Fruit fly (Drosophila melanogaster) whole organism, embryonic: ENCODE results near the gene CG14803.

Source experiments
- Adf1 ChIP-seq: fragments of 200-800 bp; sonication (Bioruptor generic); IDR thresholded peaks from 2 replicates; pipeline ENCODE4 v1.3.6; 2022; ENCODE audit warnings: missing biosample characterization, missing genetic modification characterization
- Atf6 ChIP-seq: fragments of 200-800 bp; sonication (Bioruptor generic); IDR thresholded peaks from 2 replicates; pipeline ENCODE4 v1.3.6; 2022; ENCODE audit warnings: missing biosample characterization, missing genetic modification characterization
- BEAF-32 ChIP-seq: fragments of 200-800 bp; sonication (Bioruptor generic); optimal IDR thresholded peaks from 3 replicates; lab custom pipeline; 2017; ENCODE audit warnings: missing biosample characterization, missing genetic modification characterization, mild to moderate bottlenecking, moderate library complexity, missing genetic modification reagents
- Bdp1 ChIP-seq: fragments of 200-800 bp; sonication (Bioruptor generic); optimal IDR thresholded peaks from 3 replicates; lab custom pipeline; 2016; ENCODE audit warnings: missing biosample characterization, missing genetic modification characterization
- Bteb2 ChIP-seq: fragments of 200-800 bp; sonication (Bioruptor generic); optimal IDR thresholded peaks from 2 replicates; lab custom pipeline; 2016; ENCODE audit warnings: missing biosample characterization, missing genetic modification characterization
- CG12155 ChIP-seq: fragments of 200-800 bp; sonication (Bioruptor generic); optimal IDR thresholded peaks from 3 replicates; lab custom pipeline; 2016; ENCODE audit warnings: missing biosample characterization, missing genetic modification characterization
- CG12769 ChIP-seq: fragments of 200-800 bp; sonication (Bioruptor generic); optimal IDR thresholded peaks from 2 replicates; lab custom pipeline; 2019; ENCODE audit warnings: missing biosample characterization, mild to moderate bottlenecking, missing genetic modification characterization, moderate library complexity
- CG14667 ChIP-seq: fragments of 200-800 bp; sonication (Bioruptor generic); IDR thresholded peaks from 2 replicates; pipeline ENCODE4 v1.3.6; 2022; ENCODE audit warnings: missing biosample characterization, missing genetic modification characterization
- CG16815 ChIP-seq: fragments of 200-800 bp; sonication (Bioruptor generic); optimal IDR thresholded peaks from 3 replicates; lab custom pipeline; 2017; ENCODE audit warnings: missing biosample characterization, mild to moderate bottlenecking, missing genetic modification characterization
- CG17568 ChIP-seq: fragments of 200-800 bp; sonication (Bioruptor generic); optimal IDR thresholded peaks from 2 replicates; lab custom pipeline; 2018; ENCODE audit warnings: missing biosample characterization, mild to moderate bottlenecking, missing genetic modification characterization, moderate library complexity
- CG2712 ChIP-seq: fragments of 200-800 bp; optimal IDR thresholded peaks from 3 replicates; lab custom pipeline; 2019; ENCODE audit warnings: missing biosample characterization, mild to moderate bottlenecking, missing genetic modification characterization, moderate library complexity
- CG34224 ChIP-seq: fragments of 200-800 bp; sonication (Bioruptor generic); IDR thresholded peaks from 3 replicates; pipeline ENCODE4 v1.3.6; 2022; ENCODE audit warnings: missing biosample characterization, missing genetic modification characterization; ENCODE audit not compliant: partially characterized antibody
- CG34422 ChIP-seq: fragments of 200-800 bp; sonication (Bioruptor generic); IDR thresholded peaks from 3 replicates; pipeline ENCODE4 v1.3.6; 2022; ENCODE audit warnings: missing biosample characterization, missing genetic modification characterization
- CG6254 ChIP-seq: fragments of 200-800 bp; sonication (Bioruptor generic); optimal IDR thresholded peaks from 3 replicates; lab custom pipeline; 2017; ENCODE audit warnings: mild to moderate bottlenecking, missing biosample characterization, missing genetic modification reagents, missing genetic modification characterization
- CG6791 ChIP-seq: fragments of 200-800 bp; sonication (Bioruptor generic); IDR thresholded peaks from 3 replicates; pipeline ENCODE4 v1.3.6; 2022; ENCODE audit warnings: missing biosample characterization, missing genetic modification characterization; ENCODE audit not compliant: partially characterized antibody
- CG7372 ChIP-seq: fragments of 200-800 bp; sonication (Bioruptor generic); IDR thresholded peaks from 2 replicates; pipeline ENCODE4 v1.3.6; 2022; ENCODE audit warnings: missing biosample characterization, missing genetic modification characterization
- CG7839 ChIP-seq: fragments of 200-800 bp; sonication (Bioruptor generic); optimal IDR thresholded peaks from 3 replicates; lab custom pipeline; 2018; ENCODE audit warnings: missing biosample characterization, mild to moderate bottlenecking, missing genetic modification characterization, moderate library complexity
- CG7928 ChIP-seq: fragments of 200-800 bp; sonication (Bioruptor generic); optimal IDR thresholded peaks from 2 replicates; lab custom pipeline; 2017; ENCODE audit warnings: missing biosample characterization, mild to moderate bottlenecking, missing genetic modification characterization
- CG8478 ChIP-seq: fragments of >200 bp; optimal IDR thresholded peaks from 2 replicates; lab custom pipeline; 2018
- CG9817 ChIP-seq: fragments of 200-800 bp; sonication (Bioruptor generic); optimal IDR thresholded peaks from 2 replicates; lab custom pipeline; 2018; ENCODE audit warnings: missing biosample characterization, mild to moderate bottlenecking, missing genetic modification characterization, moderate library complexity
- Deaf1 ChIP-seq: fragments of 200-800 bp; optimal IDR thresholded peaks from 3 replicates; lab custom pipeline; 2019; ENCODE audit warnings: missing biosample characterization, mild to moderate bottlenecking, missing genetic modification characterization, moderate library complexity
- Dip3 ChIP-seq: fragments of 200-800 bp; sonication (Bioruptor generic); optimal IDR thresholded peaks from 3 replicates; lab custom pipeline; 2016; ENCODE audit warnings: missing biosample characterization, missing genetic modification characterization
- Doc3 ChIP-seq: fragments of 200-800 bp; sonication (Bioruptor generic); IDR thresholded peaks from 3 replicates; pipeline ENCODE4 v1.3.6; 2022; ENCODE audit warnings: missing biosample characterization, missing genetic modification characterization; ENCODE audit not compliant: partially characterized antibody
- Fer2 ChIP-seq: fragments of 200-800 bp; sonication (Bioruptor generic); optimal IDR thresholded peaks from 2 replicates; lab custom pipeline; 2018; ENCODE audit warnings: missing biosample characterization, mild to moderate bottlenecking, missing genetic modification characterization, moderate library complexity
- Gug ChIP-seq: fragments of 200-800 bp; sonication (Bioruptor generic); IDR thresholded peaks from 4 replicates; pipeline ENCODE4 v1.3.6; 2022; ENCODE audit warnings: missing biosample characterization, missing genetic modification characterization
- HLH3B ChIP-seq: fragments of 200-800 bp; sonication (Bioruptor generic); IDR thresholded peaks from 2 replicates; pipeline ENCODE4 v1.3.6; 2022; ENCODE audit warnings: missing biosample characterization, missing genetic modification characterization
- HLH54F ChIP-seq: fragments of 200-800 bp; sonication (Bioruptor generic); optimal IDR thresholded peaks from 3 replicates; lab custom pipeline; 2016; ENCODE audit warnings: missing biosample characterization, missing genetic modification characterization
- HmgZ ChIP-seq: fragments of 200-800 bp; sonication (Bioruptor generic); optimal IDR thresholded peaks from 2 replicates; lab custom pipeline; 2018; ENCODE audit warnings: missing biosample characterization, mild to moderate bottlenecking, missing genetic modification characterization
- Scr ChIP-seq: fragments of 200-800 bp; sonication (Bioruptor generic); IDR thresholded peaks from 2 replicates; pipeline ENCODE4 v1.3.6; 2022; ENCODE audit warnings: missing biosample characterization, missing genetic modification characterization; ENCODE audit not compliant: partially characterized antibody
- Side ChIP-seq: fragments of 200-800 bp; sonication (Bioruptor generic); optimal IDR thresholded peaks from 2 replicates; lab custom pipeline; 2016; ENCODE audit warnings: missing biosample characterization, missing genetic modification characterization
- abd-A ChIP-seq: fragments of 200-800 bp; sonication (Bioruptor generic); optimal IDR thresholded peaks from 3 replicates; lab custom pipeline; 2019; ENCODE audit warnings: missing biosample characterization, mild to moderate bottlenecking, missing genetic modification characterization, moderate library complexity
- al ChIP-seq: fragments of 200-800 bp; sonication (Bioruptor generic); IDR thresholded peaks from 2 replicates; pipeline ENCODE4 v1.3.6; 2022; ENCODE audit warnings: missing biosample characterization, missing genetic modification characterization
- ara ChIP-seq: fragments of 200-800 bp; sonication (Bioruptor generic); IDR thresholded peaks from 2 replicates; pipeline ENCODE4 v1.3.6; 2022; ENCODE audit warnings: missing biosample characterization, missing genetic modification characterization
- dimm ChIP-seq: fragments of 200-800 bp; sonication (Bioruptor generic); IDR thresholded peaks from 2 replicates; pipeline ENCODE4 v1.3.6; 2022; ENCODE audit warnings: missing biosample characterization, missing genetic modification characterization
- dysf ChIP-seq: fragments of 200-800 bp; sonication (Bioruptor generic); IDR thresholded peaks from 3 replicates; pipeline ENCODE4 v1.3.6; 2022; ENCODE audit warnings: missing biosample characterization, missing genetic modification characterization
- esg ChIP-seq: fragments of 200-800 bp; sonication (Bioruptor generic); conservative IDR thresholded peaks from 2 replicates; pipeline ENCODE4 v1.3.6; 2022; ENCODE audit warnings: missing biosample characterization, missing genetic modification characterization
- ewg ChIP-seq: fragments of 200-800 bp; sonication (Bioruptor generic); optimal IDR thresholded peaks from 3 replicates; lab custom pipeline; 2017; ENCODE audit warnings: mild to moderate bottlenecking, missing biosample characterization, missing genetic modification reagents, missing genetic modification characterization
- exex ChIP-seq: fragments of 200-800 bp; sonication (Bioruptor generic); optimal IDR thresholded peaks from 4 replicates; lab custom pipeline; 2018; ENCODE audit warnings: missing biosample characterization, mild to moderate bottlenecking, missing genetic modification characterization, moderate library complexity
- gfzf ChIP-seq: fragments of 200-800 bp; sonication (Bioruptor generic); optimal IDR thresholded peaks from 2 replicates; lab custom pipeline; 2016; ENCODE audit warnings: missing biosample characterization, mild to moderate bottlenecking, missing genetic modification characterization, moderate library complexity
- h ChIP-seq: fragments of >200 bp; optimal IDR thresholded peaks from 2 replicates; lab custom pipeline; 2017
- jigr1 ChIP-seq: fragments of 200-800 bp; sonication (Bioruptor generic); IDR thresholded peaks from 3 replicates; pipeline ENCODE4 v1.3.6; 2022; ENCODE audit warnings: missing biosample characterization, missing genetic modification characterization
- kah ChIP-seq: fragments of 200-800 bp; sonication (Bioruptor generic); optimal IDR thresholded peaks from 2 replicates; lab custom pipeline; 2018; ENCODE audit warnings: missing biosample characterization, mild to moderate bottlenecking, missing genetic modification characterization
- lbe ChIP-seq: fragments of 200-800 bp; sonication (Bioruptor generic); optimal IDR thresholded peaks from 2 replicates; lab custom pipeline; 2016; ENCODE audit warnings: missing biosample characterization, mild to moderate bottlenecking, missing genetic modification characterization
- oc ChIP-seq: fragments of 200-800 bp; sonication (Bioruptor generic); optimal IDR thresholded peaks from 2 replicates; lab custom pipeline; 2018; ENCODE audit warnings: missing biosample characterization, mild to moderate bottlenecking, missing genetic modification characterization, moderate library complexity
- pnt ChIP-seq: fragments of 200-800 bp; sonication (Bioruptor generic); optimal IDR thresholded peaks from 3 replicates; lab custom pipeline; 2016; ENCODE audit warnings: missing biosample characterization, missing genetic modification characterization
- pros ChIP-seq: fragments of 200-800 bp; sonication (Bioruptor generic); optimal IDR thresholded peaks from 3 replicates; lab custom pipeline; 2019; ENCODE audit warnings: missing biosample characterization, mild to moderate bottlenecking, missing genetic modification characterization, moderate library complexity
- repo ChIP-seq: fragments of 200-800 bp; sonication (Bioruptor generic); optimal IDR thresholded peaks from 2 replicates; lab custom pipeline; 2016; ENCODE audit warnings: missing biosample characterization, missing genetic modification characterization
- run ChIP-seq: fragments of 200-800 bp; sonication (Bioruptor generic); optimal IDR thresholded peaks from 3 replicates; lab custom pipeline; 2018; ENCODE audit warnings: missing biosample characterization, mild to moderate bottlenecking, missing genetic modification characterization
- tgo ChIP-seq: fragments of 200-800 bp; sonication (Bioruptor generic); IDR thresholded peaks from 3 replicates; pipeline ENCODE4 v1.3.6; 2022; ENCODE audit warnings: missing biosample characterization, missing genetic modification characterization
- tna ChIP-seq: fragments of 200-800 bp; sonication (Bioruptor generic); IDR thresholded peaks from 2 replicates; pipeline ENCODE4 v1.3.6; 2022; ENCODE audit warnings: missing biosample characterization, missing genetic modification characterization; ENCODE audit not compliant: partially characterized antibody
- toy ChIP-seq: fragments of 200-800 bp; sonication (Bioruptor generic); IDR thresholded peaks from 2 replicates; pipeline ENCODE4 v1.3.6; 2022; ENCODE audit warnings: missing biosample characterization, missing genetic modification characterization
- vfl ChIP-seq: fragments of 200-800 bp; sonication (Bioruptor generic); optimal IDR thresholded peaks from 2 replicates; lab custom pipeline; 2016; ENCODE audit warnings: missing biosample characterization, missing genetic modification characterization

Gene CG14803

DNA sequence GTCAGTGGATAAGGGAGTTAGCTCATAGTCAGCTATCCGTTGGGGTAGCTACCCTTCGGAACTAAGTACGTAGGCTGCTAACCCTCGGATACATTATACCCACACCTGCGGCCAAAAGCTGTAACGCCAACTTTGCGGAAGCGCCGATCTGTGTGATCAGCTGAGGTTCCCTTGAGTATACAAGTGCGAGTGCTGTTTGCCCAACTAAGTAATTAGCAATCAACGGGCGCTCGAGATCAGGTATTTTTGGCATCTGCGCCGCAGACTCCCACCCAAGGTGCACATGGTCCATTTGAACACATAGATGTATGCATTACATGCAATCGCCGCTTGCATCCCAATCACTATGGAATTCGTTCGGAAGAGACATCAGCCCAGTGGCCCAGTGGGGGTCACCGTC lies 14.6 kb upstream of the CG14803 start (continued):
- TF ChIP-seq kah (GFP tag; lab: Kevin White, UChicago), result no peak
- no peak for TF ChIP-seq oc (tag; lab: Kevin White, UChicago)
- TF ChIP-seq CG8478 (lab: Kevin White, UChicago), result no peak
- TF ChIP-seq Scr (GFP tag; lab: Robert Waterston, UW), result no peak
- TF ChIP-seq Side, result peak; percentile 60
- TF ChIP-seq run, result peak; percentile 17
- peak; percentile 11 for TF ChIP-seq HLH54F (GFP tag; lab: Kevin White, UChicago)
- TF ChIP-seq CG7928 (GFP tag; lab: Kevin White, UChicago), result peak; percentile 53
- no peak for TF ChIP-seq BEAF-32 (GFP tag; lab: Kevin White, UChicago)
- TF ChIP-seq CG9817 (tag; lab: Kevin White, UChicago), result peak; percentile 40
- TF ChIP-seq CG2712 (tag; lab: Kevin White, UChicago), result no peak
- 0 out of 2 replicates have a peak, but pooled peaks have one; percentile 14 for TF ChIP-seq CG7372
- no peak for TF ChIP-seq CG14667
- peak; percentile 72; the same call in 1 of the 2 replicates for TF ChIP-seq Adf1 (GFP tag; lab: Robert Waterston, UW)
- TF ChIP-seq CG7839 (tag; lab: Kevin White, UChicago), result peak; percentile 15
- no peak for TF ChIP-seq pros (GFP tag; lab: Kevin White, UChicago)
- no peak for TF ChIP-seq CG34224
- TF ChIP-seq Deaf1 (tag; lab: Kevin White, UChicago), result no peak
- no peak for TF ChIP-seq CG16815
- TF ChIP-seq HLH3B (GFP tag; lab: Robert Waterston, UW), result peak; percentile 74; the same call in 1 of the 2 replicates
- no peak for TF ChIP-seq Gug (GFP tag; lab: Robert Waterston, UW)
- TF ChIP-seq Bteb2 (GFP tag; lab: Kevin White, UChicago), result peak; percentile 79
- no peak for TF ChIP-seq tna
- TF ChIP-seq lbe (GFP tag; lab: Kevin White, UChicago), result peak; percentile 36
- no peak for TF ChIP-seq jigr1
- TF ChIP-seq Fer2, result peak; percentile 51
- TF ChIP-seq toy (GFP tag; lab: Robert Waterston, UW), result peak; percentile 62
- peak; percentile 6 for TF ChIP-seq CG12155 (GFP tag; lab: Kevin White, UChicago)
- TF ChIP-seq h, result no peak
- peak; percentile 84 for TF ChIP-seq HmgZ
- no peak for TF ChIP-seq ara (GFP tag; lab: Robert Waterston, UW)
- peak; percentile 49 for TF ChIP-seq exex
- TF ChIP-seq pnt (GFP tag; lab: Kevin White, UChicago), result peak; percentile 44
- TF ChIP-seq CG12769 (tag; lab: Kevin White, UChicago), result peak; percentile 85
- TF ChIP-seq CG6791 (GFP tag; lab: Robert Waterston, UW), result no peak
- peak; percentile 66 for TF ChIP-seq CG17568 (GFP tag; lab: Kevin White, UChicago)
- peak; percentile 65; the same call in 1 of the 3 replicates for TF ChIP-seq dysf (GFP tag; lab: Robert Waterston, UW)
- TF ChIP-seq al (GFP tag; lab: Robert Waterston, UW), result no peak
- peak; percentile 47; the same call in 1 of the 3 replicates for TF ChIP-seq tgo (GFP tag; lab: Robert Waterston, UW)
- no peak for TF ChIP-seq esg (GFP tag; lab: Robert Waterston, UW)
- TF ChIP-seq gfzf (GFP tag; lab: Kevin White, UChicago), result no peak
- peak; percentile 9 for TF ChIP-seq ewg (GFP tag; lab: Kevin White, UChicago)
- TF ChIP-seq CG34422 (GFP tag; lab: Robert Waterston, UW), result no peak
- TF ChIP-seq abd-A (tag; lab: Kevin White, UChicago), result no peak
- TF ChIP-seq repo, result peak; percentile 34
- TF ChIP-seq vfl (GFP tag; lab: Kevin White, UChicago), result no peak
- no peak for TF ChIP-seq Doc3
- no peak for TF ChIP-seq CG6254
- peak; percentile 92 for TF ChIP-seq Atf6 (GFP tag; lab: Robert Waterston, UW)
- TF ChIP-seq Dip3, result peak; percentile 16
- TF ChIP-seq dimm (GFP tag; lab: Robert Waterston, UW), result peak; percentile 43; the same call in 1 of the 2 replicates
- peak; percentile 43 for TF ChIP-seq Bdp1 (GFP tag; lab: Kevin White, UChicago)
